Worm (Caenorhabditis elegans): ENCODE data around the gene snpc-1.3.
A peak's percentile ranks its signal among the peaks of the same experiment; 100 is the strongest.

snpc-1.3 gene

DNA sequence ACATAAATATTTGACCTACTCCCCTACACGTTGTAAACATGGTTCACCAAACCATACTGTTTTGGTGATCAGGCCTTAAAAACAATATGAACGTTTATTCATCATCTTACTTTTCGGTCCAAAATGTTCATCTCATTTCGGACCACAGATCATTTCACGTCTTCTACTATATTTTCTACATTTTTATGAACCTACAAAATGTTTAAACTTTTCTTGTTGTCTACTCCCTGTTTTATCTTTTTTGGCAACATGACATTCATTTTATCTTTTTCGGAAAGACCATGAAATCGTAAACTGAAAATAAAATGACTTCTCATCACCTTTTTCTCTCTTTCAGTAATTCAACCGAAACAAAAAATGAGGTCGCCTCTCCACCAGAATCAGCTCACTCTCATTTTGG, 11.1 kb downstream of the snpc-1.3 start, which contains the start of gene rhr-1:
rhr-1 (plus strand) TSS at position 301 of the 400 bp plus-strand sequence.
- TF ChIP-seq hlh-4 (tag; optimal IDR thresholded peaks at IDR 0.05) (no peak), ceh-88 (GFP tag; IDR thresholded peaks at IDR 0.05) (no peak), mab-9 (GFP tag; IDR thresholded peaks at IDR 0.05) (no peak), egl-27 (tag; optimal IDR thresholded peaks at IDR 0.05) (no peak), xbp-1 (tag; optimal IDR thresholded peaks at IDR 0.05) (no peak)

DNA sequence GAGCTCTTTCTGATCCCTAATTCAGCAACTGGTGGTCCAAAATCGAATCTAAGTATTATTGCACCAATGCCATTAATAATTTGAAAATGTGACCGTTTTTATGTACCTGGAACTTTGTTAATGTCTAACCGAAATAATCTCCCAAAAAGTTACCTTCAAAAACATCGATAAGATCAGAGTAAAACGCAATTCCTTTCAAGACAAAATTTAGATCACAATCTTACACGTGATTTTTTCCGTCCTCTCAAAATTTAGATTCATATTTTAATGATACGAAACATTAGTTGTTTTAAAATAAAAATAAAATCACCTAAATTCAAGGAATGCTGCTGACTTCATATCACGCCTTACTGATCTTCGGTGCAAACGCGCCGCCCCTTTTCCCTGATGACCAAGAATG, 12.6 kb downstream of the snpc-1.3 start:
- TF ChIP-seq efl-1 (optimal IDR thresholded peaks at IDR 0.05) (no peak), efl-1 (GFP tag; optimal IDR thresholded peaks at IDR 0.05 in 1 of 2) (peak in 1 of 2 experiments; percentile 49), snpc-4 (tag; optimal IDR thresholded peaks at IDR 0.05) (no peak), nhr-71 (tag; optimal IDR thresholded peaks at IDR 0.05) (peak; percentile 15), efl-3 (GFP tag; optimal IDR thresholded peaks at IDR 0.05) (no peak), lin-14 (GFP tag; optimal IDR thresholded peaks at IDR 0.05) (peak; percentile 37), nhr-85 (tag) (peak; percentile 85), nhr-84 (tag; optimal IDR thresholded peaks at IDR 0.05) (no peak), tlp-1 (tag; optimal IDR thresholded peaks at IDR 0.05) (no peak), unc-62 (GFP tag; optimal IDR thresholded peaks at IDR 0.05) (no peak)

- TF ChIP-seq nhr-90 (tag; optimal IDR thresholded peaks at IDR 0.05; ENCODE audit: poor library complexity) (peak; percentile 78), dpl-1 (GFP tag; optimal IDR thresholded peaks at IDR 0.05) (peak in 1 of 3 experiments; percentile 15), nhr-28 (tag; optimal IDR thresholded peaks at IDR 0.05) (no peak), nhr-85 (tag) (peak; percentile 99), snpc-4 (tag; optimal IDR thresholded peaks at IDR 0.05) (no peak), lin-14 (GFP tag; optimal IDR thresholded peaks at IDR 0.05) (peak; percentile 87), efl-1 (optimal IDR thresholded peaks at IDR 0.05) (peak in 1 of 2 experiments; percentile 5), efl-1 (GFP tag; optimal IDR thresholded peaks at IDR 0.05 in 1 of 2) (peak in 1 of 2 experiments; percentile 73), vab-15 (tag; optimal IDR thresholded peaks at IDR 0.05) (no peak), ztf-11 (tag; optimal IDR thresholded peaks at IDR 0.05) (no peak), nhr-84 (tag; optimal IDR thresholded peaks at IDR 0.05) (no peak), C16A3.4 (tag; optimal IDR thresholded peaks at IDR 0.05) (peak; percentile 14), ces-1 (GFP tag; optimal IDR thresholded peaks at IDR 0.05) (no peak), ets-5 (GFP tag; IDR thresholded peaks at IDR 0.05) (no peak), elt-2 (tag; optimal IDR thresholded peaks at IDR 0.05) (peak; percentile 89), grh-1 (GFP tag; IDR thresholded peaks at IDR 0.05) (peak; percentile 52), nhr-19 (GFP tag; conservative IDR thresholded peaks at IDR 0.05) (peak; percentile 43), Y116A8C.19 (tag; optimal IDR thresholded peaks at IDR 0.05; ENCODE audit: borderline replicate concordance) (no peak), isw-1 (GFP tag; IDR thresholded peaks at IDR 0.05) (no peak), unc-86 (tag; optimal IDR thresholded peaks at IDR 0.05) (no peak), pag-3 (tag; optimal IDR thresholded peaks at IDR 0.05; ENCODE audit: borderline replicate concordance, insufficient read depth) (no peak), elt-3 (tag; optimal IDR thresholded peaks at IDR 0.05) (peak; percentile 62 to 96 (median 86)), unc-98 (GFP tag; IDR thresholded peaks at IDR 0.05) (no peak), nhr-77 (tag; optimal IDR thresholded peaks at IDR 0.05) (no peak), tlp-1 (tag; optimal IDR thresholded peaks at IDR 0.05) (peak; percentile 24), jun-1 (tag; optimal IDR thresholded peaks at IDR 0.05) (no peak), nhr-71 (tag; optimal IDR thresholded peaks at IDR 0.05) (peak; percentile 85), mef-2 (tag; optimal IDR thresholded peaks at IDR 0.05) (no peak), hpl-2 (GFP tag; optimal IDR thresholded peaks at IDR 0.05) (no peak), mdl-1 (tag; optimal IDR thresholded peaks at IDR 0.05) (peak in 1 of 2 experiments; percentile 78), lsy-2 (tag; optimal IDR thresholded peaks at IDR 0.05) (peak in 1 of 2 experiments; percentile 13), F16B12.6 (tag; optimal IDR thresholded peaks at IDR 0.05) (no peak), aly-2 (tag; optimal IDR thresholded peaks at IDR 0.05) (no peak), rnt-1 (tag; optimal IDR thresholded peaks at IDR 0.05) (peak; percentile 39), aha-1 (tag; optimal IDR thresholded peaks at IDR 0.05) (no peak), nhr-20 (tag; optimal IDR thresholded peaks at IDR 0.05) (peak; percentile 94), nhr-47 (tag; optimal IDR thresholded peaks at IDR 0.05) (peak; percentile 54), snu-23 (GFP tag; optimal IDR thresholded peaks at IDR 0.05) (peak; percentile 78), ceh-88 (GFP tag; IDR thresholded peaks at IDR 0.05) (no peak), nhr-76 (tag; optimal IDR thresholded peaks at IDR 0.05) (no peak), lin-35 (GFP tag; optimal IDR thresholded peaks at IDR 0.05) (peak in 1 of 2 experiments; percentile 44), mep-1 (tag; optimal IDR thresholded peaks at IDR 0.05) (peak; percentile 11)
These were observed 14.0 kb downstream of the snpc-1.3 start for ce11 chrV:5425008-5425407.
